Worm (Caenorhabditis elegans) whole organism, L3 larva: ENCODE measurements around the gene AC3.12.

Experiments
- elt-1 ChIP-seq: fragments of 150-350 bp; optimal IDR thresholded peaks from 2 replicates; lab custom pipeline; 2014; ENCODE audit warnings: missing biosample characterization, missing genetic modification characterization
- nhr-12 ChIP-seq: fragments of 150-350 bp; optimal IDR thresholded peaks from 2 replicates; lab custom pipeline; 2014; ENCODE audit warnings: missing biosample characterization, missing genetic modification characterization
- nhr-25 ChIP-seq: sonication (generic microtip); optimal IDR thresholded peaks from 2 replicates; lab custom pipeline; 2017; ENCODE audit warnings: missing biosample characterization, missing genetic modification characterization

DNA sequence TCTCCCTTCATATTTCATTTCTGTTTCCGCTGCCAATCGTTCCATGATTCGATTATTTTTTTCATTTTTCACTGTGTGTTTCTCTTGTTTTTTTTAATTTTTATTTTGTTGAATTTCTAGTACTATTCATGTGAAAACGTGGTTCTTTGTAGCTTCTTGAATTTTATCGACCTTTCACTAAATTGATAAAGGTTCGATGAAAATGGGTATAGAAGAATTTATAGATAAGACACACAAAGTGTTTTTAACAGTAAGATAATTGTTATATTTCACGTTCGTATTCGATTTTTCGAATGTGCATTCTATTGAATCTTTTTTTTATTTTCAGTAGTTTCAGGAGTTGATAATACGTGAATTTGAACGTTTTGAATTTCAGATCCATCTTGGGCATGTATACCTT lies 7.2 kb downstream of the AC3.12 start, which contains the start of gene ugt-49:
- TF ChIP-seq nhr-12 (no peak), nhr-25 (no peak), elt-1 (tag; lab: Kevin White, UChicago) (no peak)
